Worm (Caenorhabditis elegans): ENCODE data around the gene tatn-1.

ce11 chrX:14755847-14756246 lies 35.0 kb upstream of the tatn-1 start:
- TF ChIP-seq dao-5 (tag; optimal IDR thresholded peaks at IDR 0.05) (no peak), W03F9.2 (tag; optimal IDR thresholded peaks at IDR 0.05) (no peak), him-1 (tag; optimal IDR thresholded peaks at IDR 0.05) (no peak)

All from whole organism, L4/young adult.